Fruit fly (Drosophila melanogaster) whole organism, embryonic: ENCODE results near the gene Uggt.

Experiments used
- Atf6 ChIP-seq: fragments of 200-800 bp; sonication (Bioruptor generic); IDR thresholded peaks from 2 replicates; pipeline ENCODE4 v1.3.6; 2022; ENCODE audit warnings: missing biosample characterization, missing genetic modification characterization
- CG10267 ChIP-seq: fragments of 200-800 bp; sonication (Bioruptor generic); optimal IDR thresholded peaks from 2 replicates; lab custom pipeline; 2018; ENCODE audit warnings: missing biosample characterization, mild to moderate bottlenecking, missing genetic modification characterization, moderate library complexity
- CG10274 ChIP-seq: fragments of 200-800 bp; sonication (Bioruptor generic); optimal IDR thresholded peaks from 3 replicates; lab custom pipeline; 2017; ENCODE audit warnings: missing biosample characterization, mild to moderate bottlenecking, missing genetic modification characterization
- CG10431 ChIP-seq: fragments of 200-800 bp; sonication (Bioruptor generic); optimal IDR thresholded peaks from 3 replicates; lab custom pipeline; 2018; ENCODE audit warnings: missing biosample characterization, mild to moderate bottlenecking, missing genetic modification characterization
- CG10462 ChIP-seq: fragments of 200-800 bp; sonication (Bioruptor generic); optimal IDR thresholded peaks from 2 replicates; lab custom pipeline; 2016; ENCODE audit warnings: missing biosample characterization, missing genetic modification characterization
- CG11504 ChIP-seq: fragments of 200-800 bp; sonication (Bioruptor generic); optimal IDR thresholded peaks from 3 replicates; lab custom pipeline; 2019; ENCODE audit warnings: missing biosample characterization, mild to moderate bottlenecking, missing genetic modification characterization, moderate library complexity
- CG11723 ChIP-seq: fragments of 200-800 bp; sonication (Bioruptor generic); optimal IDR thresholded peaks from 2 replicates; lab custom pipeline; 2017; ENCODE audit warnings: missing biosample characterization, mild to moderate bottlenecking, missing genetic modification characterization
- CG14860 ChIP-seq: fragments of 200-800 bp; sonication (Bioruptor generic); IDR thresholded peaks from 3 replicates; pipeline ENCODE4 v1.3.6; 2022; ENCODE audit warnings: missing biosample characterization, missing genetic modification characterization; ENCODE audit not compliant: partially characterized antibody
- CG1529 ChIP-seq: fragments of 200-800 bp; sonication (Bioruptor generic); optimal IDR thresholded peaks from 3 replicates; lab custom pipeline; 2018; ENCODE audit warnings: missing biosample characterization, missing genetic modification characterization
- CG15479 ChIP-seq: fragments of 200-800 bp; sonication (Bioruptor generic); optimal IDR thresholded peaks from 3 replicates; lab custom pipeline; 2019; ENCODE audit warnings: missing biosample characterization, mild to moderate bottlenecking, missing genetic modification characterization, moderate library complexity
- CG17612 ChIP-seq: fragments of 200-800 bp; sonication (Bioruptor generic); IDR thresholded peaks from 2 replicates; pipeline ENCODE4 v1.3.6; 2022; ENCODE audit warnings: missing biosample characterization, missing genetic modification characterization
- CG2712 ChIP-seq: fragments of 200-800 bp; optimal IDR thresholded peaks from 3 replicates; lab custom pipeline; 2019; ENCODE audit warnings: missing biosample characterization, mild to moderate bottlenecking, missing genetic modification characterization, moderate library complexity
- CG2875 ChIP-seq: fragments of 200-800 bp; sonication (Bioruptor generic); optimal IDR thresholded peaks from 2 replicates; lab custom pipeline; 2017; ENCODE audit warnings: missing biosample characterization, mild to moderate bottlenecking, missing genetic modification characterization, missing genetic modification reagents
- CG3163 ChIP-seq: fragments of 200-800 bp; sonication (Bioruptor generic); optimal IDR thresholded peaks from 3 replicates; lab custom pipeline; 2016; ENCODE audit warnings: missing biosample characterization, missing genetic modification characterization
- CG32532 ChIP-seq: fragments of 200-800 bp; sonication (Bioruptor generic); IDR thresholded peaks from 2 replicates; pipeline ENCODE4 v1.3.6; 2022; ENCODE audit warnings: missing biosample characterization, missing genetic modification characterization
- CG5245 ChIP-seq: fragments of 200-800 bp; sonication (Bioruptor generic); optimal IDR thresholded peaks from 3 replicates; lab custom pipeline; 2016; ENCODE audit warnings: missing biosample characterization, missing genetic modification characterization
- CG6254 ChIP-seq: fragments of 200-800 bp; sonication (Bioruptor generic); optimal IDR thresholded peaks from 3 replicates; lab custom pipeline; 2017; ENCODE audit warnings: mild to moderate bottlenecking, missing biosample characterization, missing genetic modification reagents, missing genetic modification characterization
- CG7745 ChIP-seq: fragments of 200-800 bp; sonication (Bioruptor generic); optimal IDR thresholded peaks from 2 replicates; lab custom pipeline; 2018; ENCODE audit warnings: missing biosample characterization, mild to moderate bottlenecking, missing genetic modification characterization, moderate library complexity
- CG7928 ChIP-seq: fragments of 200-800 bp; sonication (Bioruptor generic); optimal IDR thresholded peaks from 2 replicates; lab custom pipeline; 2017; ENCODE audit warnings: missing biosample characterization, mild to moderate bottlenecking, missing genetic modification characterization
- CG7963 ChIP-seq: fragments of 200-800 bp; sonication (Bioruptor generic); IDR thresholded peaks from 3 replicates; pipeline ENCODE4 v1.3.6; 2022; ENCODE audit warnings: missing biosample characterization, missing genetic modification characterization; ENCODE audit not compliant: partially characterized antibody
- CG9876 ChIP-seq: fragments of 200-800 bp; sonication (Bioruptor generic); optimal IDR thresholded peaks from 2 replicates; lab custom pipeline; 2016; ENCODE audit warnings: missing biosample characterization, missing genetic modification characterization
- CkIIα-i1 ChIP-seq: fragments of 200-800 bp; sonication (Bioruptor generic); IDR thresholded peaks from 2 replicates; pipeline ENCODE4 v1.3.6; 2022; ENCODE audit warnings: missing biosample characterization, missing genetic modification characterization
- D19A ChIP-seq: fragments of 200-800 bp; optimal IDR thresholded peaks from 3 replicates; lab custom pipeline; 2019; ENCODE audit warnings: missing biosample characterization, mild to moderate bottlenecking, missing genetic modification characterization, moderate library complexity
- D19B ChIP-seq: fragments of 200-800 bp; sonication (Bioruptor generic); optimal IDR thresholded peaks from 2 replicates; lab custom pipeline; 2017; ENCODE audit warnings: missing biosample characterization, mild to moderate bottlenecking, missing genetic modification characterization
- Drgx ChIP-seq: fragments of 200-800 bp; sonication (Bioruptor generic); IDR thresholded peaks from 2 replicates; pipeline ENCODE4 v1.3.6; 2022; ENCODE audit warnings: missing biosample characterization, missing genetic modification characterization
- E2f2 ChIP-seq: fragments of 200-800 bp; sonication (Bioruptor generic); IDR thresholded peaks from 2 replicates; pipeline ENCODE4 v1.3.6; 2022; ENCODE audit warnings: missing biosample characterization, missing genetic modification characterization
- Ets97D ChIP-seq: fragments of 200-800 bp; sonication (Bioruptor generic); optimal IDR thresholded peaks from 3 replicates; lab custom pipeline; 2016; ENCODE audit warnings: missing biosample characterization, missing genetic modification characterization
- Gug ChIP-seq: fragments of 200-800 bp; sonication (Bioruptor generic); IDR thresholded peaks from 4 replicates; pipeline ENCODE4 v1.3.6; 2022; ENCODE audit warnings: missing biosample characterization, missing genetic modification characterization
- HLH4C ChIP-seq: fragments of 200-800 bp; sonication (Bioruptor generic); IDR thresholded peaks from 3 replicates; pipeline ENCODE4 v1.3.6; 2022; ENCODE audit warnings: missing biosample characterization, missing genetic modification characterization; ENCODE audit not compliant: partially characterized antibody
- HLH54F ChIP-seq: fragments of 200-800 bp; sonication (Bioruptor generic); optimal IDR thresholded peaks from 3 replicates; lab custom pipeline; 2016; ENCODE audit warnings: missing biosample characterization, missing genetic modification characterization
- Hmx ChIP-seq: fragments of 200-800 bp; sonication (Bioruptor generic); optimal IDR thresholded peaks from 2 replicates; lab custom pipeline; 2016; ENCODE audit warnings: missing biosample characterization, missing genetic modification characterization
- Hr51 ChIP-seq, 2 experiments: fragments of 200-800 bp; sonication (Bioruptor generic); optimal IDR thresholded peaks; 2 replicates in 1 of 2; 3 replicates in 1 of 2; lab custom pipeline; 2016 to 2018; ENCODE audit warnings: missing biosample characterization in 2 of 2, missing genetic modification characterization in 2 of 2, mild to moderate bottlenecking in 1 of 2, moderate library complexity in 1 of 2
- Hr78 ChIP-seq, 2 experiments: fragments of 200-800 bp in 1 of 2; fragments of >200 bp in 1 of 2; sonication (Bioruptor generic) in 1 of 2; optimal IDR thresholded peaks; 2 replicates each; lab custom pipeline; 2017 to 2019; ENCODE audit warnings: missing biosample characterization in 2 of 2, missing genetic modification characterization in 2 of 2, mild to moderate bottlenecking in 1 of 2, moderate library complexity in 1 of 2
- Med ChIP-seq: fragments of 200-800 bp; sonication (Bioruptor generic); peaks from one replicate; lab custom pipeline; 2016; ENCODE audit warnings: missing biosample characterization, missing genetic modification characterization, mild to moderate bottlenecking, inconsistent platforms, moderate library complexity
- Rx ChIP-seq: fragments of 200-800 bp; sonication (Bioruptor generic); IDR thresholded peaks from 2 replicates; pipeline ENCODE4 v1.3.6; 2022; ENCODE audit warnings: missing biosample characterization, missing genetic modification characterization
- dm ChIP-seq: fragments of 200-800 bp; sonication (Bioruptor generic); optimal IDR thresholded peaks from 3 replicates; lab custom pipeline; 2016; ENCODE audit warnings: missing biosample characterization, missing genetic modification characterization
- dysf ChIP-seq: fragments of 200-800 bp; sonication (Bioruptor generic); IDR thresholded peaks from 3 replicates; pipeline ENCODE4 v1.3.6; 2022; ENCODE audit warnings: missing biosample characterization, missing genetic modification characterization
- eve ChIP-seq, 2 experiments: fragments of >200 bp; optimal IDR thresholded peaks; 2 replicates each; lab custom pipeline; 2017; ENCODE audit warnings: missing biosample characterization in 2 of 2, missing genetic modification characterization in 2 of 2
- gem ChIP-seq: fragments of 200-800 bp; sonication (Bioruptor generic); optimal IDR thresholded peaks from 2 replicates; lab custom pipeline; 2019; ENCODE audit warnings: missing biosample characterization, mild to moderate bottlenecking, missing genetic modification characterization, moderate library complexity
- her ChIP-seq: fragments of 200-800 bp; sonication (Bioruptor generic); optimal IDR thresholded peaks from 2 replicates; lab custom pipeline; 2016; ENCODE audit warnings: missing biosample characterization, missing genetic modification characterization
- kah ChIP-seq: fragments of 200-800 bp; sonication (Bioruptor generic); optimal IDR thresholded peaks from 2 replicates; lab custom pipeline; 2018; ENCODE audit warnings: missing biosample characterization, mild to moderate bottlenecking, missing genetic modification characterization
- onecut ChIP-seq: fragments of 200-800 bp; sonication (Bioruptor generic); IDR thresholded peaks from 2 replicates; pipeline ENCODE4 v1.3.6; 2022; ENCODE audit warnings: missing biosample characterization, missing genetic modification characterization
- pb ChIP-seq: fragments of 200-800 bp; sonication (Bioruptor generic); optimal IDR thresholded peaks from 3 replicates; lab custom pipeline; 2016; ENCODE audit warnings: missing biosample characterization, missing genetic modification characterization
- peb ChIP-seq: fragments of 200-800 bp; sonication (Bioruptor generic); IDR thresholded peaks from 2 replicates; pipeline ENCODE4 v1.3.6; 2022; ENCODE audit warnings: missing biosample characterization, missing genetic modification characterization
- phol ChIP-seq: fragments of 200-800 bp; sonication (Bioruptor generic); optimal IDR thresholded peaks from 3 replicates; lab custom pipeline; 2018; ENCODE audit warnings: missing biosample characterization, mild to moderate bottlenecking, missing genetic modification characterization, moderate library complexity
- salm ChIP-seq: fragments of 200-800 bp; sonication (Bioruptor generic); optimal IDR thresholded peaks from 2 replicates; lab custom pipeline; 2018; ENCODE audit warnings: missing biosample characterization, mild to moderate bottlenecking, missing genetic modification characterization
- stwl ChIP-seq: fragments of 200-800 bp; sonication (Bioruptor generic); optimal IDR thresholded peaks from 3 replicates; lab custom pipeline; 2018; ENCODE audit warnings: missing biosample characterization, mild to moderate bottlenecking, missing genetic modification characterization, moderate library complexity
- sug ChIP-seq: fragments of 200-800 bp; optimal IDR thresholded peaks from 2 replicates; lab custom pipeline; 2019; ENCODE audit warnings: missing biosample characterization, mild to moderate bottlenecking, missing genetic modification characterization, moderate library complexity
- ttk ChIP-seq: fragments of 200-800 bp; sonication (Bioruptor generic); IDR thresholded peaks from 2 replicates; pipeline ENCODE4 v2.1.2; 2022; ENCODE audit warnings: missing biosample characterization, missing genetic modification characterization
- vvl ChIP-seq: fragments of 200-800 bp; sonication (Bioruptor generic); IDR thresholded peaks from 2 replicates; pipeline ENCODE4 v1.3.6; 2022; ENCODE audit warnings: missing biosample characterization, missing genetic modification characterization

Uggt gene

dm6 chr3L:18867521-18867920, 5.0 kb upstream of the Uggt start, which contains the start of gene Dysb (continued):
- TF ChIP-seq CG10431 (peak; percentile 77), CG10274 (peak; percentile 50), CG11723 (GFP tag; lab: Kevin White, UChicago) (peak; percentile 75), CkIIα-i1 (GFP tag; lab: Robert Waterston, UW) (no peak), Drgx (peak; percentile 92), eve (GFP tag; optimal IDR thresholded peaks at IDR 0.05; lab: Kevin White, UChicago) (no peak), stwl (tag; lab: Kevin White, UChicago) (peak; percentile 37), CG17612 (peak; percentile 54; the same call in 1 of the 2 replicates), ttk (GFP tag; lab: Robert Waterston, UW) (no peak; the same call in 1 of the 2 replicates), CG2875 (GFP tag; lab: Kevin White, UChicago) (peak; percentile 82), CG5245 (peak; percentile 78), peb (peak; percentile 73), dysf (GFP tag; lab: Robert Waterston, UW) (peak; percentile 89), HLH54F (GFP tag; lab: Kevin White, UChicago) (peak; percentile 20), gem (tag; lab: Kevin White, UChicago) (peak; percentile 94), onecut (GFP tag; lab: Robert Waterston, UW) (peak; percentile 86), CG7745 (peak; percentile 24), CG7963 (GFP tag; lab: Robert Waterston, UW) (no peak), her (peak; percentile 21), E2f2 (GFP tag; lab: Robert Waterston, UW) (peak; percentile 76), CG6254 (peak; percentile 83), CG14860 (GFP tag; lab: Robert Waterston, UW) (no peak), salm (peak; percentile 84), Hr78 (GFP tag; optimal IDR thresholded peaks at IDR 0.05; lab: Kevin White, UChicago) (peak in 1 of 2 experiments; percentile 56), sug (tag; lab: Kevin White, UChicago) (peak; percentile 68), CG11504 (peak; percentile 90), CG9876 (GFP tag; lab: Kevin White, UChicago) (no peak), vvl (GFP tag; lab: Robert Waterston, UW) (peak; percentile 98), Hr51 (GFP tag; optimal IDR thresholded peaks at IDR 0.05; lab: Kevin White, UChicago) (peak; percentile 33 to 91), Rx (GFP tag; lab: Robert Waterston, UW) (peak; percentile 63), CG2712 (tag; lab: Kevin White, UChicago) (peak; percentile 94), CG10267 (tag; lab: Kevin White, UChicago) (peak; percentile 88), CG7928 (GFP tag; lab: Kevin White, UChicago) (peak; percentile 9), CG3163 (GFP tag; lab: Kevin White, UChicago) (peak; percentile 12), Med (GFP tag; lab: Kevin White, UChicago) (peak; percentile 87), HLH4C (GFP tag; lab: Robert Waterston, UW) (no peak), Gug (GFP tag; lab: Robert Waterston, UW) (peak; percentile 90), kah (GFP tag; lab: Kevin White, UChicago) (peak; percentile 86), pb (peak; percentile 4), Hmx (GFP tag; lab: Kevin White, UChicago) (peak; percentile 23), D19B (peak; percentile 77), phol (peak; percentile 81), CG32532 (GFP tag; lab: Robert Waterston, UW) (peak; percentile 97), CG1529 (GFP tag; lab: Kevin White, UChicago) (peak; percentile 75), Ets97D (GFP tag; lab: Kevin White, UChicago) (peak; percentile 33), CG10462 (GFP tag; lab: Kevin White, UChicago) (peak; percentile 45), CG15479 (GFP tag; lab: Kevin White, UChicago) (no peak), Atf6 (GFP tag; lab: Robert Waterston, UW) (peak; percentile 93), dm (GFP tag; lab: Kevin White, UChicago) (no peak), D19A (tag; lab: Kevin White, UChicago) (peak; percentile 99)
